In genomic region chrV:9796002-9796401, ce11 we compare ENCODE assay signal across 1 worm cellular context.
TF ChIP-seq lines count a peak whose summit lies in the region.

No protein-coding gene starts in this region.

TF ChIP-seq in whole organism, L1 larva, 84 proteins besides CTCF, POLR2A, EP300 and RAD21 (continued from another document):
- TF ChIP-seq C34B4.2 (tag; optimal IDR thresholded peaks at IDR 0.05; lab: Kevin White, UChicago), result no peak
- no peak for TF ChIP-seq nhr-90 (tag; optimal IDR thresholded peaks at IDR 0.05; lab: Kevin White, UChicago; ENCODE audit: poor library complexity)
- TF ChIP-seq fkh-8 (tag; optimal IDR thresholded peaks at IDR 0.05; lab: Kevin White, UChicago), result peak; percentile 52
